Fruit fly (Drosophila melanogaster): ENCODE results near the gene CG42376.

Gene CG42376

DNA sequence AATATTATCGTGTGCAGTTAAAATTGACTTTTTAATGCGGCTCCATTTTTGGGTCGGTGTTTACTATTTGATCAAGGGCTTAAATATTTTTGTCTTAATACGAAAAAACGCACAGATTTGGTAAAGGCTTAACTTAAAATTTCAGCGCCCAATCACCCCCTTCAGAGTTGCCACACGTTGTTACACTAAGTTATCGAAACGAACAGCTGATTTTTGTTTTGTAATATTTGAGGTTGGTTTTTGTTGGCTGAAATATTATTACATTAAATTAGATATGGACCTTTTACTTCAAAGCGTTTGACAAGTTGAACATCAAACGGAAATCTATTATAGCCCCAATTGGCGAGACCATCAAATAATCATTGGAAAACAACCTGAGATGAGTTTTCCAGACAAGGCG lies at the start of gene CG42376 (continued):
- no peak for TF ChIP-seq CG31441 (GFP tag; IDR thresholded peaks at IDR 0.05)
- TF ChIP-seq Eip74EF (GFP tag; optimal IDR thresholded peaks at IDR 0.05) = no peak
- peak; percentile 4 to 84 for TF ChIP-seq crp (GFP tag; optimal IDR thresholded peaks at IDR 0.05)
- no peak for TF ChIP-seq CG12744 (GFP tag; optimal IDR thresholded peaks at IDR 0.05)
- TF ChIP-seq CG14050 (GFP tag; IDR thresholded peaks at IDR 0.05) = no peak
- TF ChIP-seq stwl (tag; optimal IDR thresholded peaks at IDR 0.05) = peak; percentile 63
- TF ChIP-seq pzg (GFP tag; optimal IDR thresholded peaks at IDR 0.05) = peak; percentile 38
- TF ChIP-seq CG1603 (tag; optimal IDR thresholded peaks at IDR 0.05) = peak; percentile 27
- no peak for TF ChIP-seq seq (GFP tag; IDR thresholded peaks at IDR 0.05)
- TF ChIP-seq stc (GFP tag; IDR thresholded peaks at IDR 0.05) = no peak
- TF ChIP-seq mirr (GFP tag; optimal IDR thresholded peaks at IDR 0.05) = no peak
- TF ChIP-seq Pdp1 (GFP tag; optimal IDR thresholded peaks at IDR 0.05) = peak in 1 of 2 experiments; percentile 68
- TF ChIP-seq run (tag; optimal IDR thresholded peaks at IDR 0.05) = no peak
- TF ChIP-seq peb (GFP tag; IDR thresholded peaks at IDR 0.05) = no peak
- no peak for TF ChIP-seq Xbp1 (GFP tag; optimal IDR thresholded peaks at IDR 0.05)
- no peak for TF ChIP-seq yki (optimal IDR thresholded peaks at IDR 0.05)
- TF ChIP-seq Sry-β (GFP tag; optimal IDR thresholded peaks at IDR 0.05) = no peak
- TF ChIP-seq ci (GFP tag; IDR thresholded peaks at IDR 0.05) = no peak
- TF ChIP-seq so (GFP tag; IDR thresholded peaks at IDR 0.05) = no peak
- TF ChIP-seq Oaz (GFP tag; IDR thresholded peaks at IDR 0.05) = no peak

DNA sequence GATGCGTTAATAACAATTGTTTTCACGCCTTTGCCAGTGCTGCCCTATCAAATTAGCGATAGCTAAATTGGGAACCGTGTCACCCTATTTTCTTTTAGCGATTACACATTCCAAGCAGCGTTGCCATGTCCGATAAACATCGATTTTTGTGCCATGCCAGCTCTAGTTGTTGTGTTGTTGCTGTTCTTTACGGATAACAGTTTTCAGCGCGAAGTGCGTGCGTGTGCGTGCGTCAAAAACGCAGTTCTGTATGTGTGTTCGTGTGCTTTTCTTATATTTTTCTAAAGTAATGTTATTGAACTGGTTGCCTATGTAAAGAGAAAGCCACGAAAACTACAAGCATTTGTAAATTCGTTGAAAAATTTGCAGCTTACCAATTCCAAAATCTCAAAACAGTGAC lies 8.9 kb upstream of the CG42376 start, which contains the start of the genes CG3038 and G9a:
Gene CG3038 (minus strand): TSS at position 55 of the 400 bp plus-strand sequence.
Gene G9a (plus strand): TSS at position 177 of the 400 bp plus-strand sequence.
- no peak for TF ChIP-seq Blimp-1 (GFP tag; optimal IDR thresholded peaks at IDR 0.05)
- TF ChIP-seq Drgx (GFP tag; IDR thresholded peaks at IDR 0.05) = no peak
- TF ChIP-seq Dip3 (GFP tag; optimal IDR thresholded peaks at IDR 0.05) = peak; percentile 23
- peak; percentile 82 for TF ChIP-seq sens (GFP tag)
- no peak for TF ChIP-seq yki (optimal IDR thresholded peaks at IDR 0.05)
- TF ChIP-seq CG8359 (GFP tag; optimal IDR thresholded peaks at IDR 0.05; ENCODE audit: borderline replicate concordance) = no peak
- peak; percentile 91 for TF ChIP-seq CG4617 (GFP tag; optimal IDR thresholded peaks at IDR 0.05; ENCODE audit: borderline replicate concordance)
- no peak for TF ChIP-seq CG6683 (GFP tag; optimal IDR thresholded peaks at IDR 0.05)
- TF ChIP-seq zen (tag; optimal IDR thresholded peaks at IDR 0.05) = peak; percentile 56
- no peak for TF ChIP-seq psq (GFP tag; optimal IDR thresholded peaks at IDR 0.05)
- TF ChIP-seq NC2β (GFP tag; optimal IDR thresholded peaks at IDR 0.05) = peak; percentile 24
- peak; percentile 12 for TF ChIP-seq fd3F (GFP tag; optimal IDR thresholded peaks at IDR 0.05)
- no peak for TF ChIP-seq CG12104 (GFP tag; optimal IDR thresholded peaks at IDR 0.05)
- TF ChIP-seq CG18476 (GFP tag; optimal IDR thresholded peaks at IDR 0.05) = peak; percentile 8
- TF ChIP-seq hkb (optimal IDR thresholded peaks at IDR 0.05) = no peak
- TF ChIP-seq hkb (GFP tag; IDR thresholded peaks at IDR 0.05) = no peak
- peak; percentile 92 for TF ChIP-seq CG12659 (GFP tag; optimal IDR thresholded peaks at IDR 0.05)
- peak; percentile 26 for TF ChIP-seq repo (GFP tag; optimal IDR thresholded peaks at IDR 0.05)
- no peak for TF ChIP-seq crol (GFP tag; IDR thresholded peaks at IDR 0.05)
- no peak for TF ChIP-seq Asciz (GFP tag; optimal IDR thresholded peaks at IDR 0.05)
- TF ChIP-seq Sin3A (optimal IDR thresholded peaks at IDR 0.05) = peak; percentile 75
- TF ChIP-seq CHES-1-like (GFP tag; optimal IDR thresholded peaks at IDR 0.05) = peak; percentile 43
- peak; percentile 31 for TF ChIP-seq Deaf1 (tag; optimal IDR thresholded peaks at IDR 0.05)
- TF ChIP-seq CG12744 (GFP tag; optimal IDR thresholded peaks at IDR 0.05) = peak; percentile 30
- TF ChIP-seq bbx (GFP tag; IDR thresholded peaks at IDR 0.05; ENCODE audit: partially characterized antibody) = no peak
- peak; percentile 34 for TF ChIP-seq ftz-f1 (GFP tag; optimal IDR thresholded peaks at IDR 0.05)
- peak; percentile 49 for TF ChIP-seq CG34376 (GFP tag; optimal IDR thresholded peaks at IDR 0.05)
- TF ChIP-seq CG7786 (GFP tag; optimal IDR thresholded peaks at IDR 0.05) = no peak
- peak; percentile 12 for TF ChIP-seq gcm (GFP tag; optimal IDR thresholded peaks at IDR 0.05)
- no peak for TF ChIP-seq CG1832 (GFP tag; optimal IDR thresholded peaks at IDR 0.05)
- TF ChIP-seq insv (GFP tag; optimal IDR thresholded peaks at IDR 0.05) = peak in 1 of 2 experiments; percentile 54
- TF ChIP-seq Sry-δ (GFP tag; optimal IDR thresholded peaks at IDR 0.05) = peak; percentile 99
- peak; percentile 73 for TF ChIP-seq CG17186 (GFP tag; optimal IDR thresholded peaks at IDR 0.05)
- no peak for TF ChIP-seq sim (GFP tag; IDR thresholded peaks at IDR 0.05)

Measured in whole organism, embryonic.